Fruit fly (Drosophila melanogaster) whole organism: Measurements from ENCODE around the gene CG44002.

Experiments used
- CG8478 ChIP-seq: fragments of >200 bp; optimal IDR thresholded peaks from 2 replicates; lab custom pipeline; 2018; ENCODE audit warnings: inconsistent platforms
- Dll ChIP-seq: fragments of >200 bp; optimal IDR thresholded peaks from 2 replicates; lab custom pipeline; 2017
- EcR ChIP-seq, 2 experiments: fragments of >200 bp; optimal IDR thresholded peaks; 2 replicates each; lab custom pipeline; 2017; ENCODE audit warnings: missing biosample characterization in 2 of 2, missing genetic modification characterization in 2 of 2, missing genetic modification reagents in 2 of 2
- pan ChIP-seq: fragments of >200 bp; optimal IDR thresholded peaks from 2 replicates; lab custom pipeline; 2017
- psq ChIP-seq: fragments of >200 bp; optimal IDR thresholded peaks from 2 replicates; lab custom pipeline; 2017
- usp ChIP-seq: fragments of >200 bp; optimal IDR thresholded peaks from 2 replicates; lab custom pipeline; 2017; ENCODE audit warnings: missing biosample characterization, missing genetic modification characterization, mixed read lengths

dm6 chr2L:3166710-3167109 is 4.2 kb downstream of the CG44002 start:
- TF ChIP-seq usp (no peak), Dll (lab: Kevin White, UChicago) (no peak), psq (lab: Kevin White, UChicago) (no peak), EcR (GFP tag; optimal IDR thresholded peaks at IDR 0.05; lab: Kevin White, UChicago) (no peak), CG8478 (lab: Kevin White, UChicago) (no peak), pan (lab: Kevin White, UChicago) (no peak)
